Fruit fly (Drosophila melanogaster): ENCODE data around the gene Glys.

Gene Glys

dm6 chr3R:15128060-15128459 is 19.3 kb downstream of the Glys start:
- TF ChIP-seq Sox102F (GFP tag; optimal IDR thresholded peaks at IDR 0.05): no peak
- no peak for TF ChIP-seq CG11294 (GFP tag; IDR thresholded peaks at IDR 0.05)
- no peak for TF ChIP-seq fd59A (GFP tag; optimal IDR thresholded peaks at IDR 0.05)
- TF ChIP-seq spab (GFP tag; optimal IDR thresholded peaks at IDR 0.05): no peak
- peak; percentile 18 for TF ChIP-seq fkh (GFP tag; optimal IDR thresholded peaks at IDR 0.05)

DNA sequence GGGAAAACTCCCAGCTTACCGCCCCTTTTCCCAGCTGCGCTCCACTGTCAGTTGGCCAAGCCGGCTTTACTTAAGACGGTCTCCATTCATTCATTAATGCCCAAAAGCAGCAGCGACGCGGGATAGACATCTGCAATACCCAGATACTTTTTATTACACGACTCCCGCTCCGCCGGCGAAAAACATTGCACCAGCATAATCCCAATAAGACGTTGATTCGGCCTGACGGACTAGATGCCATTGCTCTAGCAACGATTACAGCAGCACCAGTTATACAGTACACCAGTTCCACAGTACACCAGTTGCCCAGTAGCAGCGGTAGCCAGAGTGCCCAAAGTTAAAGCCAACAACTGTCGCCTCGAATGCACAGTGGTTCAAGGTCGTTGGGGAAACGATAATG is 21.5 kb downstream of the Glys start:
- TF ChIP-seq Sox14 (GFP tag; optimal IDR thresholded peaks at IDR 0.05) (no peak), topi (GFP tag; optimal IDR thresholded peaks at IDR 0.05) (no peak), fd59A (GFP tag; optimal IDR thresholded peaks at IDR 0.05) (no peak), net (GFP tag; optimal IDR thresholded peaks at IDR 0.05) (no peak), acj6 (GFP tag; optimal IDR thresholded peaks at IDR 0.05) (no peak), dac (GFP tag; optimal IDR thresholded peaks at IDR 0.05) (no peak), CG11762 (GFP tag; optimal IDR thresholded peaks at IDR 0.05; ENCODE audit: insufficient read depth) (no peak), Met (GFP tag; optimal IDR thresholded peaks at IDR 0.05) (no peak), CG6163 (GFP tag; IDR thresholded peaks at IDR 0.05) (no peak), Sox15 (GFP tag; optimal IDR thresholded peaks at IDR 0.05) (no peak), vri (GFP tag; optimal IDR thresholded peaks at IDR 0.05) (no peak)

DNA sequence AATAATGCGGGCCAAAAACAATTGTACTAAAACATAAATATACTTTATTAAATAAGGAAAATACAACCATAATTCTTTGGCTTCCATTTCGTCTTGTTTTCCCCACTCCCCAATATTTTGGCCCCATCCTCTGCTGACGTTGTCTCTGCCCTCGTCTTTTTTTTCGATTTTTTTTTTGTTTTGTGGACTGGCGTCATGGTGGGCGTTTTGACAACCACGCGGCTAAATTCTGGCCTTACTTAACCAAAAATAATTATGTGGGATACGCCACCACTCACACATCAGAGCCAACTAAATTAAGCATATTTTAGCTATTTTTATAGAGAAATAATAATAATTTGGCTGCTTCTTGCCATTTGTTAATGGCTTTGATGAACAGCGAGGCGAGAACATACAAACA is 22.8 kb downstream of the Glys start:
- TF ChIP-seq Blimp-1 (GFP tag; optimal IDR thresholded peaks at IDR 0.05) (no peak), CG7368 (GFP tag; optimal IDR thresholded peaks at IDR 0.05) (no peak), lz (GFP tag; optimal IDR thresholded peaks at IDR 0.05) (no peak), CG6792 (GFP tag; optimal IDR thresholded peaks at IDR 0.05) (no peak), CG8319 (GFP tag; optimal IDR thresholded peaks at IDR 0.05) (no peak), Hr39 (GFP tag; optimal IDR thresholded peaks at IDR 0.05) (no peak), Hr4 (GFP tag; optimal IDR thresholded peaks at IDR 0.05) (no peak), CG3919 (GFP tag; optimal IDR thresholded peaks at IDR 0.05) (no peak), acj6 (GFP tag; optimal IDR thresholded peaks at IDR 0.05) (no peak), esn (GFP tag; optimal IDR thresholded peaks at IDR 0.05) (no peak), CG32006 (GFP tag; optimal IDR thresholded peaks at IDR 0.05) (no peak), fd59A (GFP tag; optimal IDR thresholded peaks at IDR 0.05) (no peak), CG8632 (GFP tag; optimal IDR thresholded peaks at IDR 0.05) (no peak)

dm6 chr3R:15123036-15123715 is 24.2 kb downstream of the Glys start:
- no peak for TF ChIP-seq spab (GFP tag; optimal IDR thresholded peaks at IDR 0.05)
- TF ChIP-seq CG16779 (tag; optimal IDR thresholded peaks at IDR 0.05): no peak
- TF ChIP-seq Sox102F (GFP tag; optimal IDR thresholded peaks at IDR 0.05): no peak
- TF ChIP-seq Met (GFP tag; optimal IDR thresholded peaks at IDR 0.05): no peak
- no peak for TF ChIP-seq topi (GFP tag; optimal IDR thresholded peaks at IDR 0.05)
- TF ChIP-seq CG6792 (GFP tag; optimal IDR thresholded peaks at IDR 0.05): no peak
- TF ChIP-seq CG1621 (tag; optimal IDR thresholded peaks at IDR 0.05): no peak
- peak; percentile 55 for TF ChIP-seq fkh (GFP tag; optimal IDR thresholded peaks at IDR 0.05)

- TF ChIP-seq net (GFP tag; optimal IDR thresholded peaks at IDR 0.05) (no peak), svp (GFP tag) (peak; percentile 28), CG1621 (tag; optimal IDR thresholded peaks at IDR 0.05) (no peak), fkh (GFP tag; optimal IDR thresholded peaks at IDR 0.05) (peak; percentile 36), CG31627 (GFP tag; optimal IDR thresholded peaks at IDR 0.05) (no peak), topi (GFP tag; optimal IDR thresholded peaks at IDR 0.05) (no peak), Hr4 (GFP tag; optimal IDR thresholded peaks at IDR 0.05) (no peak)
Measured at dm6 chr3R:15121599-15122394, 25.5 kb downstream of the Glys start.

Measured in whole organism, prepupa.